Worm (Caenorhabditis elegans) whole organism, L2 larva: Measurements from ENCODE around the gene Y61A9LA.1.

Experiments used
- F13H6.1 ChIP-seq: sonication (generic microtip); optimal IDR thresholded peaks from 2 replicates; lab custom pipeline; 2016; ENCODE audit warnings: missing genetic modification characterization, missing compliant biosample characterization
- dmd-4 ChIP-seq: sonication (generic microtip); optimal IDR thresholded peaks from 2 replicates; lab custom pipeline; 2017; ENCODE audit warnings: missing biosample characterization, missing genetic modification characterization
- snpc-4 ChIP-seq: fragments of 150-350 bp; optimal IDR thresholded peaks from 2 replicates; lab custom pipeline; 2014; ENCODE audit warnings: missing biosample characterization, missing genetic modification characterization

DNA sequence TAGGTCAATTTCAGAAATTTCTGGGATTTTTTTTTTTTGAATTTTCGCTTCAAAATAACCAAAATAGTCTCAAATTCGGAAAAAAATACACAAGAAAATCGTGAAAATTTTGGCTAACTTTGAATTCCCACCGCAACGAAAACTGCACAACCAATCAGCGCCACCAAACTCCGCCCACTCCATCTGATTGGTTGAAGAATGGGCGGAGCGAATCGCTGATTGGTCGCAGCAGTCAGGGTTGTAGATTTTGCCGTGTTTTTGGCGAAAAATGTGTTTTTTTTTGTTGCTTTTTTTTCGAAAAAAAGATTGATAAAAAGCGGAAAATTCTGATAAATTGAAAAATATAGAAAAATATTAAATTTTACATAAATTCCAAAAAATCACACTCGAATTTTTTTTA is 38.3 kb upstream of the Y61A9LA.1 start:
- no peak for TF ChIP-seq snpc-4 (tag; lab: Kevin White, UChicago)
- TF ChIP-seq dmd-4 (tag; lab: Kevin White, UChicago): no peak
- TF ChIP-seq F13H6.1 (tag; lab: Kevin White, UChicago): no peak
